Fruit fly (Drosophila melanogaster): Measurements from ENCODE around the gene FER.

Gene FER

dm6 chr3R:9351415-9352379, 42.6 kb downstream of the FER start (continued):
- no peak for TF ChIP-seq z (GFP tag; IDR thresholded peaks at IDR 0.05)
- TF ChIP-seq lilli (GFP tag; optimal IDR thresholded peaks at IDR 0.05), result peak; percentile 77
- TF ChIP-seq Doc3 (GFP tag; IDR thresholded peaks at IDR 0.05; ENCODE audit: partially characterized antibody), result no peak
- TF ChIP-seq Med (GFP tag), result peak; percentile 93
- TF ChIP-seq tgo (GFP tag; IDR thresholded peaks at IDR 0.05), result no peak
- peak; percentile 73 for TF ChIP-seq Dip3 (GFP tag; optimal IDR thresholded peaks at IDR 0.05)
- TF ChIP-seq CG13894 (tag; optimal IDR thresholded peaks at IDR 0.05), result peak; percentile 85
- TF ChIP-seq crc (GFP tag; optimal IDR thresholded peaks at IDR 0.05), result peak; percentile 70
- TF ChIP-seq CG3163 (GFP tag; optimal IDR thresholded peaks at IDR 0.05), result no peak
- peak; percentile 45 for TF ChIP-seq nmo (GFP tag; optimal IDR thresholded peaks at IDR 0.05)
- peak; percentile 0 for TF ChIP-seq slp2 (GFP tag; optimal IDR thresholded peaks at IDR 0.05)
- no peak for TF ChIP-seq croc (GFP tag; conservative IDR thresholded peaks at IDR 0.05)
- peak; percentile 32 for TF ChIP-seq Abd-B (GFP tag; optimal IDR thresholded peaks at IDR 0.05)
- TF ChIP-seq CG10462 (GFP tag; optimal IDR thresholded peaks at IDR 0.05), result peak; percentile 18
- TF ChIP-seq Dfd (GFP tag; optimal IDR thresholded peaks at IDR 0.05), result no peak
- no peak for TF ChIP-seq cad (GFP tag; optimal IDR thresholded peaks at IDR 0.05)
- TF ChIP-seq CG9797 (GFP tag; optimal IDR thresholded peaks at IDR 0.05), result no peak
- no peak for TF ChIP-seq CG32772 (GFP tag; IDR thresholded peaks at IDR 0.05)
- TF ChIP-seq dmrt11E (tag; optimal IDR thresholded peaks at IDR 0.05), result no peak
- peak; percentile 1 for TF ChIP-seq Usf (GFP tag; optimal IDR thresholded peaks at IDR 0.05)
- TF ChIP-seq Gsc (GFP tag; IDR thresholded peaks at IDR 0.05), result no peak
- no peak for TF ChIP-seq BEAF-32 (GFP tag; optimal IDR thresholded peaks at IDR 0.05)
- peak; percentile 22 for TF ChIP-seq kay (GFP tag; optimal IDR thresholded peaks at IDR 0.05)
- TF ChIP-seq Antp (GFP tag; optimal IDR thresholded peaks at IDR 0.05), result peak; percentile 1
- no peak for TF ChIP-seq nerfin-2 (GFP tag; IDR thresholded peaks at IDR 0.05; ENCODE audit: partially characterized antibody)
- TF ChIP-seq luna (GFP tag; optimal IDR thresholded peaks at IDR 0.05), result peak; percentile 21
- peak; percentile 14 for TF ChIP-seq ab (GFP tag; optimal IDR thresholded peaks at IDR 0.05)
- TF ChIP-seq repo (GFP tag; optimal IDR thresholded peaks at IDR 0.05), result peak; percentile 28
- TF ChIP-seq Bdp1 (GFP tag; optimal IDR thresholded peaks at IDR 0.05), result peak; percentile 43
- no peak for TF ChIP-seq CG31388 (GFP tag; optimal IDR thresholded peaks at IDR 0.05)
- TF ChIP-seq CG32767 (GFP tag; IDR thresholded peaks at IDR 0.05), result no peak
- TF ChIP-seq CG10366 (GFP tag; IDR thresholded peaks at IDR 0.05), result no peak
- no peak for TF ChIP-seq CG7271 (tag; optimal IDR thresholded peaks at IDR 0.05)
- no peak for TF ChIP-seq ase (GFP tag; IDR thresholded peaks at IDR 0.05)
- TF ChIP-seq CG6175 (GFP tag; IDR thresholded peaks at IDR 0.05), result no peak
- peak; percentile 51 for TF ChIP-seq Fer3 (tag; optimal IDR thresholded peaks at IDR 0.05)
- peak; percentile 27 for TF ChIP-seq CG16815 (GFP tag; optimal IDR thresholded peaks at IDR 0.05)
- peak; percentile 54 for TF ChIP-seq CG17359 (tag; optimal IDR thresholded peaks at IDR 0.05)
- no peak for TF ChIP-seq CG16779 (GFP tag; IDR thresholded peaks at IDR 0.05)
- TF ChIP-seq cg (GFP tag; optimal IDR thresholded peaks at IDR 0.05), result no peak
- TF ChIP-seq CkIIα-i1 (GFP tag; IDR thresholded peaks at IDR 0.05), result no peak
- TF ChIP-seq Stat92E (GFP tag; optimal IDR thresholded peaks at IDR 0.05), result no peak
- peak; percentile 63 for TF ChIP-seq exex (tag; optimal IDR thresholded peaks at IDR 0.05)
- TF ChIP-seq tup (GFP tag; optimal IDR thresholded peaks at IDR 0.05), result peak; percentile 21
- no peak for TF ChIP-seq CG11696 (GFP tag; IDR thresholded peaks at IDR 0.05)
- TF ChIP-seq CG3065 (GFP tag; optimal IDR thresholded peaks at IDR 0.05), result no peak
- TF ChIP-seq CG33213 (GFP tag; optimal IDR thresholded peaks at IDR 0.05), result no peak
- TF ChIP-seq Doc2 (GFP tag; IDR thresholded peaks at IDR 0.05), result no peak
- TF ChIP-seq Sox100B (GFP tag; optimal IDR thresholded peaks at IDR 0.05), result peak; percentile 28

Data from whole organism, embryonic.